Worm (Caenorhabditis elegans) whole organism, late embryonic: ENCODE measurements around the gene gst-35.

Source experiments
- ama-1 ChIP-seq: fragments of 150-350 bp; optimal IDR thresholded peaks from 2 replicates; lab custom pipeline; 2014
- ceh-14 ChIP-seq: sonication (generic microtip); optimal IDR thresholded peaks from 2 replicates; lab custom pipeline; 2016; ENCODE audit warnings: missing genotype, missing genetic modification characterization, missing compliant biosample characterization
- dve-1 ChIP-seq: sonication (generic microtip); optimal IDR thresholded peaks from 2 replicates; lab custom pipeline; 2017; ENCODE audit warnings: antibody characterized with exemption, mild to moderate bottlenecking, missing genetic modification characterization, missing compliant biosample characterization
- ets-4 ChIP-seq: sonication (generic microtip); optimal IDR thresholded peaks from 2 replicates; lab custom pipeline; 2016; ENCODE audit warnings: missing genetic modification characterization, missing compliant biosample characterization
- hlh-30 ChIP-seq: sonication (generic microtip); optimal IDR thresholded peaks from 2 replicates; lab custom pipeline; 2017; ENCODE audit warnings: antibody characterized with exemption, missing genetic modification characterization, missing compliant biosample characterization; ENCODE audit not compliant: insufficient read depth
- lim-6 ChIP-seq: sonication (generic microtip); optimal IDR thresholded peaks from 2 replicates; lab custom pipeline; 2016; ENCODE audit warnings: missing genetic modification characterization, missing compliant biosample characterization
- ref-2 ChIP-seq: sonication (generic microtip); optimal IDR thresholded peaks from 2 replicates; lab custom pipeline; 2016; ENCODE audit warnings: missing genetic modification characterization, missing compliant biosample characterization
- sox-4 ChIP-seq: sonication (generic microtip); optimal IDR thresholded peaks from 2 replicates; lab custom pipeline; 2017; ENCODE audit warnings: mild to moderate bottlenecking, missing genetic modification characterization, inconsistent platforms, missing compliant biosample characterization
- unc-42 ChIP-seq: sonication (generic microtip); optimal IDR thresholded peaks from 2 replicates; lab custom pipeline; 2016; ENCODE audit warnings: missing genotype, missing genetic modification characterization, missing compliant biosample characterization
- unc-55 ChIP-seq: sonication (generic microtip); optimal IDR thresholded peaks from 2 replicates; lab custom pipeline; 2017; ENCODE audit warnings: missing biosample characterization, missing genetic modification reagents, missing genetic modification characterization
- ztf-16 ChIP-seq: sonication (generic microtip); optimal IDR thresholded peaks from 2 replicates; lab custom pipeline; 2017; ENCODE audit warnings: missing genetic modification characterization, missing compliant biosample characterization

ce11 chrII:15226186-15226585, 41.0 kb upstream of the gst-35 start:
- TF ChIP-seq sox-4 (tag; lab: Kevin White, UChicago) (no peak), lim-6 (tag; lab: Kevin White, UChicago) (no peak), ets-4 (no peak), ama-1 (lab: Kevin White, UChicago) (no peak), hlh-30 (tag; lab: Kevin White, UChicago) (no peak), ref-2 (no peak), unc-55 (GFP tag; lab: Kevin White, UChicago) (no peak), ceh-14 (tag; lab: Kevin White, UChicago) (no peak), unc-42 (tag; lab: Kevin White, UChicago) (no peak), dve-1 (tag; lab: Kevin White, UChicago) (no peak), ztf-16 (tag; lab: Kevin White, UChicago) (no peak)
